Worm (Caenorhabditis elegans) whole organism, L1 larva: Measurements from ENCODE around the gene dyc-1.

Source experiments
- C04F5.9 ChIP-seq: sonication (generic microtip); optimal IDR thresholded peaks from 2 replicates; lab custom pipeline; 2016; ENCODE audit warnings: missing genetic modification characterization, missing compliant biosample characterization
- C16A3.4 ChIP-seq: fragments of 150-350 bp; optimal IDR thresholded peaks from 2 replicates; lab custom pipeline; 2014; ENCODE audit warnings: missing biosample characterization, missing genetic modification characterization
- C34B4.2 ChIP-seq: sonication (generic microtip); optimal IDR thresholded peaks from 2 replicates; lab custom pipeline; 2017; ENCODE audit warnings: mild to moderate bottlenecking, missing genetic modification characterization, missing compliant biosample characterization
- F16B12.6 ChIP-seq: fragments of 150-350 bp; optimal IDR thresholded peaks from 2 replicates; lab custom pipeline; 2014; ENCODE audit warnings: missing biosample characterization, missing genetic modification characterization
- Y116A8C.19 ChIP-seq: sonication (generic microtip); optimal IDR thresholded peaks from 2 replicates; lab custom pipeline; 2016; ENCODE audit warnings: missing compliant biosample characterization, missing genetic modification characterization, borderline replicate concordance
- aha-1 ChIP-seq: fragments of 150-350 bp; optimal IDR thresholded peaks from 2 replicates; lab custom pipeline; 2014; ENCODE audit warnings: missing biosample characterization, missing genetic modification characterization
- alr-1 ChIP-seq: fragments of 200-800 bp; sonication (Bioruptor generic); optimal IDR thresholded peaks from 2 replicates; lab custom pipeline; 2018; ENCODE audit warnings: borderline replicate concordance, mild to moderate bottlenecking, missing genetic modification characterization, missing compliant biosample characterization
- ceh-82 ChIP-seq, 3 experiments: fragments of 150-350 bp in 1 of 3; sonication (generic microtip) in 2 of 3; optimal IDR thresholded peaks; 2 replicates each; lab custom pipeline; 2014 to 2017; ENCODE audit warnings: missing biosample characterization in 3 of 3, missing genetic modification characterization in 3 of 3
- ceh-90 ChIP-seq: sonication (generic microtip); optimal IDR thresholded peaks from 2 replicates; lab custom pipeline; 2016; ENCODE audit warnings: missing genetic modification characterization, missing compliant biosample characterization
- ces-1 ChIP-seq: fragments of 150-350 bp; optimal IDR thresholded peaks from 2 replicates; lab custom pipeline; 2014; ENCODE audit warnings: missing biosample characterization, missing genetic modification reagents, missing genetic modification characterization
- dsc-1 ChIP-seq: sonication (generic microtip); optimal IDR thresholded peaks from 2 replicates; lab custom pipeline; 2016; ENCODE audit warnings: mild to moderate bottlenecking, missing genetic modification characterization, missing compliant biosample characterization
- efl-1 ChIP-seq, 4 experiments: fragments of 150-350 bp; optimal IDR thresholded peaks in 3 of 4; peaks in 1 of 4; 1 replicate in 1 of 4; 2 replicates in 3 of 4; lab custom pipeline; 2014; ENCODE audit warnings: missing biosample characterization in 2 of 4, missing genetic modification characterization in 2 of 4, missing genetic modification reagents in 2 of 4
- egl-13 ChIP-seq: sonication (generic microtip); optimal IDR thresholded peaks from 2 replicates; lab custom pipeline; 2016; ENCODE audit warnings: missing genotype, missing genetic modification reagents, missing genetic modification characterization, missing compliant biosample characterization
- elt-2 ChIP-seq: sonication (generic microtip); optimal IDR thresholded peaks from 2 replicates; lab custom pipeline; 2016; ENCODE audit warnings: missing genetic modification characterization, mild to moderate bottlenecking, inconsistent platforms, missing compliant biosample characterization, missing genetic modification reagents
- elt-3 ChIP-seq, 6 experiments: fragments of 150-350 bp in 1 of 6; sonication (generic microtip); optimal IDR thresholded peaks; 2 replicates each; lab custom pipeline; 2017 to 2018; ENCODE audit warnings: missing biosample characterization in 6 of 6, missing genetic modification characterization in 6 of 6, inconsistent platforms in 1 of 6
- grh-1 ChIP-seq: fragments of 200-800 bp; sonication (Bioruptor generic); IDR thresholded peaks from 2 replicates; pipeline ENCODE4 v1.3.6; 2022; ENCODE audit warnings: missing genetic modification reagents, missing genetic modification characterization, missing compliant biosample characterization
- hpl-2 ChIP-seq: fragments of 150-350 bp; optimal IDR thresholded peaks from 2 replicates; lab custom pipeline; 2014; ENCODE audit warnings: missing biosample characterization, missing genetic modification reagents, missing genetic modification characterization
- irx-1 ChIP-seq: sonication (generic microtip); optimal IDR thresholded peaks from 2 replicates; lab custom pipeline; 2016; ENCODE audit warnings: missing genetic modification characterization, missing compliant biosample characterization
- jun-1 ChIP-seq: fragments of 150-350 bp; optimal IDR thresholded peaks from 2 replicates; lab custom pipeline; 2014; ENCODE audit warnings: missing biosample characterization, missing genetic modification reagents, missing genetic modification characterization
- lin-14 ChIP-seq: fragments of 200-800 bp; sonication (Bioruptor generic); optimal IDR thresholded peaks from 2 replicates; lab custom pipeline; 2018; ENCODE audit warnings: mild to moderate bottlenecking, missing genetic modification characterization, moderate library complexity, missing compliant biosample characterization
- lir-3 ChIP-seq: sonication (generic microtip); optimal IDR thresholded peaks from 2 replicates; lab custom pipeline; 2016; ENCODE audit warnings: mild to moderate bottlenecking, missing genetic modification characterization, moderate library complexity, missing compliant biosample characterization; ENCODE audit not compliant: poor library complexity
- mab-9 ChIP-seq: fragments of 200-800 bp; sonication (Bioruptor generic); IDR thresholded peaks from 2 replicates; pipeline ENCODE4 v1.3.6; 2022; ENCODE audit warnings: missing genetic modification reagents, missing genetic modification characterization, missing compliant biosample characterization
- mef-2 ChIP-seq: fragments of 150-350 bp; optimal IDR thresholded peaks from 2 replicates; lab custom pipeline; 2014; ENCODE audit warnings: missing biosample characterization, missing genetic modification characterization
- mep-1 ChIP-seq: fragments of 150-350 bp; optimal IDR thresholded peaks from 2 replicates; lab custom pipeline; 2014; ENCODE audit warnings: missing biosample characterization, missing genetic modification characterization
- nhr-20 ChIP-seq: sonication (generic microtip); optimal IDR thresholded peaks from 2 replicates; lab custom pipeline; 2016; ENCODE audit warnings: mild to moderate bottlenecking, missing genetic modification characterization, missing compliant biosample characterization
- nhr-237 ChIP-seq: fragments of 150-350 bp; optimal IDR thresholded peaks from 2 replicates; lab custom pipeline; 2014; ENCODE audit warnings: missing biosample characterization, missing genetic modification characterization
- nhr-28 ChIP-seq: fragments of 150-350 bp; optimal IDR thresholded peaks from 2 replicates; lab custom pipeline; 2014; ENCODE audit warnings: missing biosample characterization, missing genetic modification characterization
- nhr-47 ChIP-seq: sonication (generic microtip); optimal IDR thresholded peaks from 2 replicates; lab custom pipeline; 2016; ENCODE audit warnings: mild to moderate bottlenecking, missing genetic modification characterization, moderate library complexity, missing compliant biosample characterization
- nhr-71 ChIP-seq: sonication (generic microtip); optimal IDR thresholded peaks from 2 replicates; lab custom pipeline; 2016; ENCODE audit warnings: mild to moderate bottlenecking, missing genetic modification characterization, moderate library complexity, missing compliant biosample characterization
- nhr-76 ChIP-seq: sonication (generic microtip); optimal IDR thresholded peaks from 2 replicates; lab custom pipeline; 2017; ENCODE audit warnings: missing biosample characterization, missing genetic modification characterization
- nhr-84 ChIP-seq: sonication (generic microtip); optimal IDR thresholded peaks from 2 replicates; lab custom pipeline; 2017; ENCODE audit warnings: missing biosample characterization, missing genetic modification characterization
- pax-3 ChIP-seq: fragments of 200-800 bp; sonication (Bioruptor generic); optimal IDR thresholded peaks from 2 replicates; lab custom pipeline; 2018; ENCODE audit warnings: mild to moderate bottlenecking, missing genetic modification characterization, moderate library complexity, missing compliant biosample characterization
- pqm-1 ChIP-seq: sonication (generic microtip); optimal IDR thresholded peaks from 3 replicates; lab custom pipeline; 2017; ENCODE audit warnings: missing biosample characterization, missing genetic modification characterization
- snpc-4 ChIP-seq: fragments of 150-350 bp; optimal IDR thresholded peaks from 2 replicates; lab custom pipeline; 2014; ENCODE audit warnings: missing biosample characterization, missing genetic modification characterization
- snu-23 ChIP-seq: sonication (generic microtip); optimal IDR thresholded peaks from 2 replicates; lab custom pipeline; 2016; ENCODE audit warnings: missing genetic modification characterization, missing compliant biosample characterization
- tbx-2 ChIP-seq: sonication (generic microtip); optimal IDR thresholded peaks from 2 replicates; lab custom pipeline; 2016; ENCODE audit warnings: missing genetic modification characterization, missing compliant biosample characterization
- tlp-1 ChIP-seq: fragments of 150-350 bp; optimal IDR thresholded peaks from 2 replicates; lab custom pipeline; 2014; ENCODE audit warnings: missing biosample characterization, missing genetic modification characterization
- unc-130 ChIP-seq: fragments of 150-350 bp; optimal IDR thresholded peaks from 2 replicates; lab custom pipeline; 2017; ENCODE audit warnings: missing biosample characterization, missing genetic modification characterization, inconsistent platforms
- unc-62 ChIP-seq: fragments of 150-350 bp; optimal IDR thresholded peaks from 2 replicates; lab custom pipeline; 2014; ENCODE audit warnings: missing biosample characterization, missing genetic modification reagents, missing genetic modification characterization
- unc-98 ChIP-seq: fragments of 200-800 bp; sonication (Bioruptor generic); IDR thresholded peaks from 2 replicates; pipeline ENCODE4 v1.3.6; 2022; ENCODE audit warnings: missing genetic modification characterization, missing compliant biosample characterization
- vab-15 ChIP-seq: sonication (generic microtip); optimal IDR thresholded peaks from 2 replicates; lab custom pipeline; 2017; ENCODE audit warnings: missing genotype, mild to moderate bottlenecking, missing genetic modification characterization, missing compliant biosample characterization
- xbp-1 ChIP-seq: sonication (generic microtip); optimal IDR thresholded peaks from 2 replicates; lab custom pipeline; 2016; ENCODE audit warnings: missing genetic modification characterization, missing compliant biosample characterization
- ztf-4 ChIP-seq: fragments of 150-350 bp; optimal IDR thresholded peaks from 2 replicates; lab custom pipeline; 2014; ENCODE audit warnings: missing biosample characterization, missing genetic modification characterization

Gene dyc-1

ce11 chrX:14016698-14017097, 32.6 kb upstream of the dyc-1 start (continued):
- TF ChIP-seq unc-98 (no peak), alr-1 (tag; lab: Kevin White, UChicago) (no peak), nhr-71 (tag; lab: Kevin White, UChicago) (peak; percentile 90), Y116A8C.19 (tag; lab: Kevin White, UChicago) (no peak), aha-1 (no peak), elt-2 (tag; lab: Kevin White, UChicago) (no peak), tbx-2 (peak; percentile 71), vab-15 (tag; lab: Kevin White, UChicago) (no peak), nhr-76 (no peak), mep-1 (tag; lab: Kevin White, UChicago) (no peak), F16B12.6 (no peak), nhr-20 (tag; lab: Kevin White, UChicago) (peak; percentile 38), irx-1 (tag; lab: Kevin White, UChicago) (peak; percentile 10), nhr-47 (tag; lab: Kevin White, UChicago) (peak; percentile 61), hpl-2 (GFP tag; lab: Kevin White, UChicago) (no peak), ceh-82 (tag; optimal IDR thresholded peaks at IDR 0.05; lab: Kevin White, UChicago) (peak in 1 of 3 experiments; percentile 75), grh-1 (GFP tag; lab: Robert Waterston, UW) (no peak), egl-13 (tag; lab: Kevin White, UChicago) (peak; percentile 57), mef-2 (tag; lab: Kevin White, UChicago) (peak; percentile 12), dsc-1 (tag; lab: Kevin White, UChicago) (peak; percentile 58), ces-1 (GFP tag; lab: Kevin White, UChicago) (no peak), lin-14 (GFP tag; lab: Kevin White, UChicago) (peak; percentile 96), nhr-84 (tag; lab: Kevin White, UChicago) (no peak), unc-130 (tag; lab: Kevin White, UChicago) (peak; percentile 45), unc-62 (GFP tag; lab: Kevin White, UChicago) (no peak), C04F5.9 (tag; lab: Kevin White, UChicago) (no peak), mab-9 (GFP tag; lab: Robert Waterston, UW) (peak; percentile 45; the same call in 1 of the 2 replicates), nhr-237 (tag; lab: Kevin White, UChicago) (no peak), pax-3 (tag; lab: Kevin White, UChicago) (no peak), jun-1 (peak; percentile 8), ceh-90 (tag; lab: Kevin White, UChicago) (no peak)
- TF ChIP-seq, all 84 proteins: peak for 32

ce11 chrX:14020290-14020689, 29.0 kb upstream of the dyc-1 start, which contains the start of gene C04C11.1:
C04C11.1 (plus strand) TSS chrX:14020590.
- TF ChIP-seq snu-23 (GFP tag; lab: Kevin White, UChicago) (no peak), efl-1 (optimal IDR thresholded peaks at IDR 0.05; lab: Kevin White, UChicago) (no peak), efl-1 (GFP tag; optimal IDR thresholded peaks at IDR 0.05 in 1 of 2; lab: Kevin White, UChicago) (no peak), C34B4.2 (tag; lab: Kevin White, UChicago) (no peak), mef-2 (tag; lab: Kevin White, UChicago) (no peak), nhr-47 (tag; lab: Kevin White, UChicago) (no peak), tlp-1 (tag; lab: Kevin White, UChicago) (no peak), ztf-4 (no peak), snpc-4 (tag; lab: Kevin White, UChicago) (no peak), mep-1 (tag; lab: Kevin White, UChicago) (no peak), elt-2 (tag; lab: Kevin White, UChicago) (no peak), pax-3 (tag; lab: Kevin White, UChicago) (no peak), nhr-84 (tag; lab: Kevin White, UChicago) (no peak), C16A3.4 (tag; lab: Kevin White, UChicago) (no peak), pqm-1 (tag; lab: Kevin White, UChicago) (no peak), xbp-1 (tag; lab: Kevin White, UChicago) (no peak), lir-3 (tag; lab: Kevin White, UChicago) (no peak), nhr-28 (tag; lab: Kevin White, UChicago) (no peak), grh-1 (GFP tag; lab: Robert Waterston, UW) (no peak), elt-3 (tag; optimal IDR thresholded peaks at IDR 0.05; lab: Kevin White, UChicago) (no peak), ceh-82 (tag; optimal IDR thresholded peaks at IDR 0.05; lab: Kevin White, UChicago) (no peak)
